Fruit fly (Drosophila melanogaster): ENCODE data around the gene CG3916.

CG3916 gene

DNA sequence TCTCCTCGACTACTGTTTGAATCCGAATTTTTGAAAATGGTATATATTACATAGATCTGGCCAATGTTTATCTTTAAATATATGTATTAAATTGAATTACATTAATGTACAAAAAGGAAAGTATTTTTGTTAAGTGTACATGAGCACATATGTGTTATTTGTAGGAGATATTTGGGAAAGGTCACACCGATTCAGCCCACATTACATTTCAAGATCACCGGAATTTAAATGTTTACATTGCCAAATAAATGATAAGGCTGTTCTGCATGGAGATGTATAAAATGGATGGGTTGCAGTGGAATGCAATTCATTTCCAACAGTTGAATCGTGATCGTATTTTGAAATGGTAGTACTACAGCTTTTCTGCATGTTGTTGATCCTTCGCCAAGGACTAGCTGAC, at the start of gene CG3916:
Gene CG3916, plus strand, starts transcription at position 301 of the 400 bp plus-strand sequence.
- TF ChIP-seq Eip75B (GFP tag; optimal IDR thresholded peaks at IDR 0.05): no peak
- TF ChIP-seq svp (GFP tag): peak; percentile 48

DNA sequence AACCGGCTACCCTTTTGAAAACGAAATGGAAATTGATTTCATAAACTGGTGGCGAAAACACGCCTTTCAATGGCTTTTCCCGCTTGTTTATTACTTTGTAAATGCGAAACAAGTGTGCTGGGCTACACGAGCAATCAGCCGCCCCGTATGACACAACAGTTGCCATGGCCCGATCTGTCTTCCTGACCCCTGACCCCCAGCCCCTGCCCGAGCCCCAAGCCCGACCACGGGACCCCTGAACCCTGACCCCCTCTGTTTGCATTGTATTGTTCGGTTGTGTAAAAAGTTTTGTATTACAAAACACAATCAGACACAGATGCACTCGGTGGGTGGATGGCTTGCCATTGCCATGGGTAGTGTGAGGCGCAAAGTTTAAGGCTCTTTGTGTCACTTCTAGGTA, 43.6 kb upstream of the CG3916 start:
- no peak for TF ChIP-seq CG6808 (GFP tag; optimal IDR thresholded peaks at IDR 0.05)
- TF ChIP-seq Eip78C (GFP tag): no peak
- no peak for TF ChIP-seq CG3032 (tag; optimal IDR thresholded peaks at IDR 0.05)
- TF ChIP-seq CG6163 (GFP tag; IDR thresholded peaks at IDR 0.05): no peak
- TF ChIP-seq CG11762 (GFP tag; optimal IDR thresholded peaks at IDR 0.05; ENCODE audit: insufficient read depth): no peak
- no peak for TF ChIP-seq Hr38 (GFP tag; optimal IDR thresholded peaks at IDR 0.05)
- no peak for TF ChIP-seq Sox102F (GFP tag; optimal IDR thresholded peaks at IDR 0.05)
- no peak for TF ChIP-seq vri (GFP tag; optimal IDR thresholded peaks at IDR 0.05)
- TF ChIP-seq CG1621 (tag; optimal IDR thresholded peaks at IDR 0.05): no peak
- no peak for TF ChIP-seq CG8319 (GFP tag; optimal IDR thresholded peaks at IDR 0.05)
- TF ChIP-seq Blimp-1 (GFP tag; optimal IDR thresholded peaks at IDR 0.05): no peak
- no peak for TF ChIP-seq CG6276 (GFP tag; optimal IDR thresholded peaks at IDR 0.05)
- no peak for TF ChIP-seq salr (GFP tag; optimal IDR thresholded peaks at IDR 0.05)
- TF ChIP-seq Hr4 (GFP tag; optimal IDR thresholded peaks at IDR 0.05): no peak
- TF ChIP-seq Ets21C (GFP tag; optimal IDR thresholded peaks at IDR 0.05): no peak
- no peak for TF ChIP-seq CG15336 (GFP tag; IDR thresholded peaks at IDR 0.05)

DNA sequence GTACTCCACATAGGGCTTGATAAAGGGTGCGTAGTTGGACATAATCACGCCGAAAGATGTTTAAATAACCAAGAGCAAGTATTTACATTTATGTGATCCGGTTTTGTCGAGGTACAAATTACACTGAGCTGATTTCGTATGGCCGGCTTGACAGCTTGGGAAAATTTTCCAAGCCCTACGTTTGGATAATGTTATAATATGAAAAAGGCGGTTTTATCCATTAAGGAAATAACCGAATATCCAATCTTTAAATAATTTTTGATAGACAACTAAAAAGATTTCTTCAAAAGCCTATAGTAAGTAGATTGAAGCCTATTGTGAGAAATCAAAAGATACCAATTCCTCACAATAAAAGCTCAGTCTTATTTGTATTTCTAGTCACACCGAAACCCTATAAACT, 34.3 kb upstream of the CG3916 start, which contains the start of the genes eIF3d2 and CG43450:
Gene eIF3d2, minus strand, starts transcription at position 101 of the 400 bp plus-strand sequence.
Gene CG43450, plus strand, starts transcription at position 384 of the 400 bp plus-strand sequence.
- TF ChIP-seq Hr39 (GFP tag; optimal IDR thresholded peaks at IDR 0.05): no peak
- no peak for TF ChIP-seq CG4318 (GFP tag; optimal IDR thresholded peaks at IDR 0.05)
- TF ChIP-seq CG6792 (GFP tag; optimal IDR thresholded peaks at IDR 0.05): no peak
- no peak for TF ChIP-seq dsx (GFP tag; optimal IDR thresholded peaks at IDR 0.05; ENCODE audit: poor library complexity, severe bottlenecking)
- TF ChIP-seq CG8119 (GFP tag; IDR thresholded peaks at IDR 0.05): no peak
- TF ChIP-seq CG11902 (GFP tag; optimal IDR thresholded peaks at IDR 0.05): no peak

DNA sequence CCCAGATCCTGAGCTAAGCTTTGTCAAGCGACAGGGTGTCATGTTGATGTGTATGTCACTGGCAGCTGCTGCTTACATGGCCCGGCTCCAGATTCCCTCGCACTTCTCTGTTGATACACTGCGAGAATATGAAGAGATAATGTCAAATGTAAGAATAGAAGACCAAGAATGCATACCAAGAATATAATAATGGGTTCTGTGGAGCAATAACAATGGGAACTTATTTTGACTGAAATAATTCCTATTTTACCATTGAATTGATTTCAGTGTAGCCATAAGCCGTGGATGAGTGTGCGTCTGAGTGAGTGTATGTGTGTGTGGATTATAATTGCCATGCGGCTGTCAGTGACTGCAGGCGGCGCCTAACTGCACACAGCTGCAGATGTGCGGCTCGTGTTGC, 33.1 kb upstream of the CG3916 start:
- TF ChIP-seq CG10669 (GFP tag; optimal IDR thresholded peaks at IDR 0.05): peak; percentile 38
- TF ChIP-seq CG6163 (GFP tag; IDR thresholded peaks at IDR 0.05): peak; percentile 46; the same call in 1 of the 3 replicates
- peak in 1 of 2 experiments; percentile 17 for TF ChIP-seq ss (GFP tag; optimal IDR thresholded peaks at IDR 0.05)
- no peak for TF ChIP-seq CG1621 (tag; optimal IDR thresholded peaks at IDR 0.05)
- peak; percentile 23 for TF ChIP-seq Met (GFP tag; optimal IDR thresholded peaks at IDR 0.05)
- peak; percentile 41 for TF ChIP-seq pdm3 (GFP tag; optimal IDR thresholded peaks at IDR 0.05)
- TF ChIP-seq acj6 (GFP tag; optimal IDR thresholded peaks at IDR 0.05): peak; percentile 10
- peak; percentile 12 for TF ChIP-seq spab (GFP tag; optimal IDR thresholded peaks at IDR 0.05)
- peak; percentile 27 for TF ChIP-seq OdsH (GFP tag; optimal IDR thresholded peaks at IDR 0.05)
- no peak for TF ChIP-seq CG9139 (GFP tag; optimal IDR thresholded peaks at IDR 0.05)
- no peak for TF ChIP-seq CG8319 (GFP tag; optimal IDR thresholded peaks at IDR 0.05)
- peak; percentile 20 for TF ChIP-seq achi (GFP tag; optimal IDR thresholded peaks at IDR 0.05)
- TF ChIP-seq CG8119 (GFP tag; IDR thresholded peaks at IDR 0.05): no peak
- TF ChIP-seq CG8632 (GFP tag; optimal IDR thresholded peaks at IDR 0.05): peak; percentile 1
- no peak for TF ChIP-seq fkh (GFP tag; optimal IDR thresholded peaks at IDR 0.05)
- peak; percentile 63; the same call in 2 of the 3 replicates for TF ChIP-seq eg (GFP tag; IDR thresholded peaks at IDR 0.05)
- peak; percentile 16 for TF ChIP-seq Hr39 (GFP tag; optimal IDR thresholded peaks at IDR 0.05)
- TF ChIP-seq CG32006 (GFP tag; optimal IDR thresholded peaks at IDR 0.05): peak; percentile 47
- TF ChIP-seq CG10631 (GFP tag; optimal IDR thresholded peaks at IDR 0.05): peak; percentile 47
- TF ChIP-seq Hr4 (GFP tag; optimal IDR thresholded peaks at IDR 0.05): peak; percentile 17
- no peak for TF ChIP-seq CG3032 (tag; optimal IDR thresholded peaks at IDR 0.05)
- TF ChIP-seq CG6808 (GFP tag; optimal IDR thresholded peaks at IDR 0.05): peak; percentile 16
- TF ChIP-seq esn (GFP tag; optimal IDR thresholded peaks at IDR 0.05): no peak
- TF ChIP-seq fd59A (GFP tag; optimal IDR thresholded peaks at IDR 0.05): peak; percentile 19
- TF ChIP-seq Ets96B (tag; optimal IDR thresholded peaks at IDR 0.05): peak; percentile 43
- TF ChIP-seq svp (GFP tag): no peak
- peak; percentile 38 for TF ChIP-seq Eip75B (GFP tag; optimal IDR thresholded peaks at IDR 0.05)
- TF ChIP-seq CG15336 (GFP tag; IDR thresholded peaks at IDR 0.05): peak; percentile 42; the same call in 1 of the 2 replicates
